Worm (Caenorhabditis elegans) whole organism, L1 larva: ENCODE results near the gene F36D3.8.

Experiments
- C16A3.4 ChIP-seq: fragments of 150-350 bp; optimal IDR thresholded peaks from 2 replicates; lab custom pipeline; 2014; ENCODE audit warnings: missing biosample characterization, missing genetic modification characterization
- F16B12.6 ChIP-seq: fragments of 150-350 bp; optimal IDR thresholded peaks from 2 replicates; lab custom pipeline; 2014; ENCODE audit warnings: missing biosample characterization, missing genetic modification characterization
- aha-1 ChIP-seq: fragments of 150-350 bp; optimal IDR thresholded peaks from 2 replicates; lab custom pipeline; 2014; ENCODE audit warnings: missing biosample characterization, missing genetic modification characterization
- ama-1 ChIP-seq: fragments of 150-350 bp; optimal IDR thresholded peaks from 2 replicates; lab custom pipeline; 2014
- blmp-1 ChIP-seq: fragments of 150-350 bp; optimal IDR thresholded peaks from 2 replicates; lab custom pipeline; 2014; ENCODE audit warnings: missing biosample characterization, missing genetic modification characterization
- ceh-8 ChIP-seq: fragments of 200-800 bp; sonication (Bioruptor generic); optimal IDR thresholded peaks from 2 replicates; lab custom pipeline; 2018; ENCODE audit warnings: mild to moderate bottlenecking, missing genetic modification characterization, moderate library complexity, missing compliant biosample characterization
- ceh-82 ChIP-seq, 3 experiments: fragments of 150-350 bp in 1 of 3; sonication (generic microtip) in 2 of 3; optimal IDR thresholded peaks; 2 replicates each; lab custom pipeline; 2014 to 2017; ENCODE audit warnings: missing biosample characterization in 3 of 3, missing genetic modification characterization in 3 of 3
- ceh-88 ChIP-seq: fragments of 200-800 bp; sonication (Bioruptor generic); IDR thresholded peaks from 2 replicates; pipeline ENCODE4 v1.3.6; 2022; ENCODE audit warnings: missing genetic modification characterization, missing compliant biosample characterization
- ceh-90 ChIP-seq: sonication (generic microtip); optimal IDR thresholded peaks from 2 replicates; lab custom pipeline; 2016; ENCODE audit warnings: missing genetic modification characterization, missing compliant biosample characterization
- efl-1 ChIP-seq, 4 experiments: fragments of 150-350 bp; optimal IDR thresholded peaks in 3 of 4; peaks in 1 of 4; 1 replicate in 1 of 4; 2 replicates in 3 of 4; lab custom pipeline; 2014; ENCODE audit warnings: missing biosample characterization in 2 of 4, missing genetic modification characterization in 2 of 4, missing genetic modification reagents in 2 of 4
- efl-3 ChIP-seq: fragments of 200-800 bp; sonication (Bioruptor generic); optimal IDR thresholded peaks from 2 replicates; lab custom pipeline; 2018; ENCODE audit warnings: mild to moderate bottlenecking, missing genetic modification characterization, missing compliant biosample characterization
- egl-13 ChIP-seq: sonication (generic microtip); optimal IDR thresholded peaks from 2 replicates; lab custom pipeline; 2016; ENCODE audit warnings: missing genotype, missing genetic modification reagents, missing genetic modification characterization, missing compliant biosample characterization
- egl-27 ChIP-seq, 2 experiments: fragments of 150-350 bp in 1 of 2; sonication (generic microtip); optimal IDR thresholded peaks; 3 replicates each; lab custom pipeline; 2017 to 2018; ENCODE audit warnings: missing biosample characterization in 2 of 2, missing genetic modification characterization in 2 of 2, missing genetic modification reagents in 2 of 2
- grh-1 ChIP-seq: fragments of 200-800 bp; sonication (Bioruptor generic); IDR thresholded peaks from 2 replicates; pipeline ENCODE4 v1.3.6; 2022; ENCODE audit warnings: missing genetic modification reagents, missing genetic modification characterization, missing compliant biosample characterization
- lin-14 ChIP-seq: fragments of 200-800 bp; sonication (Bioruptor generic); optimal IDR thresholded peaks from 2 replicates; lab custom pipeline; 2018; ENCODE audit warnings: mild to moderate bottlenecking, missing genetic modification characterization, moderate library complexity, missing compliant biosample characterization
- lin-15B ChIP-seq: fragments of 150-350 bp; sonication (generic microtip); optimal IDR thresholded peaks from 3 replicates; lab custom pipeline; 2014; ENCODE audit warnings: missing biosample characterization, missing genetic modification characterization
- lin-39 ChIP-seq: fragments of 150-350 bp; optimal IDR thresholded peaks from 2 replicates; lab custom pipeline; 2014; ENCODE audit warnings: missing biosample characterization, missing genetic modification reagents, missing genetic modification characterization
- lir-3 ChIP-seq: sonication (generic microtip); optimal IDR thresholded peaks from 2 replicates; lab custom pipeline; 2016; ENCODE audit warnings: mild to moderate bottlenecking, missing genetic modification characterization, moderate library complexity, missing compliant biosample characterization; ENCODE audit not compliant: poor library complexity
- mab-9 ChIP-seq: fragments of 200-800 bp; sonication (Bioruptor generic); IDR thresholded peaks from 2 replicates; pipeline ENCODE4 v1.3.6; 2022; ENCODE audit warnings: missing genetic modification reagents, missing genetic modification characterization, missing compliant biosample characterization
- mdl-1 ChIP-seq, 2 experiments: fragments of 150-350 bp; optimal IDR thresholded peaks; 2 replicates each; lab custom pipeline; 2014 to 2017; ENCODE audit warnings: missing biosample characterization in 2 of 2, missing genetic modification characterization in 2 of 2, inconsistent platforms in 1 of 2
- mep-1 ChIP-seq: fragments of 150-350 bp; optimal IDR thresholded peaks from 2 replicates; lab custom pipeline; 2014; ENCODE audit warnings: missing biosample characterization, missing genetic modification characterization
- nhr-11 ChIP-seq: fragments of 150-350 bp; optimal IDR thresholded peaks from 2 replicates; lab custom pipeline; 2014; ENCODE audit warnings: missing biosample characterization, missing genetic modification characterization
- nhr-20 ChIP-seq: sonication (generic microtip); optimal IDR thresholded peaks from 2 replicates; lab custom pipeline; 2016; ENCODE audit warnings: mild to moderate bottlenecking, missing genetic modification characterization, missing compliant biosample characterization
- nhr-237 ChIP-seq: fragments of 150-350 bp; optimal IDR thresholded peaks from 2 replicates; lab custom pipeline; 2014; ENCODE audit warnings: missing biosample characterization, missing genetic modification characterization
- nhr-28 ChIP-seq: fragments of 150-350 bp; optimal IDR thresholded peaks from 2 replicates; lab custom pipeline; 2014; ENCODE audit warnings: missing biosample characterization, missing genetic modification characterization
- nhr-47 ChIP-seq: sonication (generic microtip); optimal IDR thresholded peaks from 2 replicates; lab custom pipeline; 2016; ENCODE audit warnings: mild to moderate bottlenecking, missing genetic modification characterization, moderate library complexity, missing compliant biosample characterization
- nhr-71 ChIP-seq: sonication (generic microtip); optimal IDR thresholded peaks from 2 replicates; lab custom pipeline; 2016; ENCODE audit warnings: mild to moderate bottlenecking, missing genetic modification characterization, moderate library complexity, missing compliant biosample characterization
- nhr-76 ChIP-seq: sonication (generic microtip); optimal IDR thresholded peaks from 2 replicates; lab custom pipeline; 2017; ENCODE audit warnings: missing biosample characterization, missing genetic modification characterization
- nhr-77 ChIP-seq: fragments of 150-350 bp; optimal IDR thresholded peaks from 2 replicates; lab custom pipeline; 2014; ENCODE audit warnings: missing biosample characterization, missing genetic modification characterization
- nhr-85 ChIP-seq: sonication (generic microtip); peaks from one replicate; lab custom pipeline; 2016; ENCODE audit warnings: missing genetic modification characterization, inconsistent platforms, missing compliant biosample characterization
- pax-3 ChIP-seq: fragments of 200-800 bp; sonication (Bioruptor generic); optimal IDR thresholded peaks from 2 replicates; lab custom pipeline; 2018; ENCODE audit warnings: mild to moderate bottlenecking, missing genetic modification characterization, moderate library complexity, missing compliant biosample characterization
- pqm-1 ChIP-seq: sonication (generic microtip); optimal IDR thresholded peaks from 3 replicates; lab custom pipeline; 2017; ENCODE audit warnings: missing biosample characterization, missing genetic modification characterization
- rnt-1 ChIP-seq: sonication (generic microtip); optimal IDR thresholded peaks from 2 replicates; lab custom pipeline; 2016; ENCODE audit warnings: mild to moderate bottlenecking, missing genetic modification characterization, moderate library complexity, missing compliant biosample characterization
- snpc-4 ChIP-seq: fragments of 150-350 bp; optimal IDR thresholded peaks from 2 replicates; lab custom pipeline; 2014; ENCODE audit warnings: missing biosample characterization, missing genetic modification characterization
- tbx-2 ChIP-seq: sonication (generic microtip); optimal IDR thresholded peaks from 2 replicates; lab custom pipeline; 2016; ENCODE audit warnings: missing genetic modification characterization, missing compliant biosample characterization
- unc-130 ChIP-seq: fragments of 150-350 bp; optimal IDR thresholded peaks from 2 replicates; lab custom pipeline; 2017; ENCODE audit warnings: missing biosample characterization, missing genetic modification characterization, inconsistent platforms
- unc-30 ChIP-seq: sonication (generic microtip); optimal IDR thresholded peaks from 2 replicates; lab custom pipeline; 2017; ENCODE audit warnings: missing biosample characterization, missing genetic modification characterization
- unc-86 ChIP-seq: sonication (generic microtip); optimal IDR thresholded peaks from 2 replicates; lab custom pipeline; 2016; ENCODE audit warnings: missing genetic modification characterization, missing compliant biosample characterization
- unc-98 ChIP-seq: fragments of 200-800 bp; sonication (Bioruptor generic); IDR thresholded peaks from 2 replicates; pipeline ENCODE4 v1.3.6; 2022; ENCODE audit warnings: missing genetic modification characterization, missing compliant biosample characterization
- vab-15 ChIP-seq: sonication (generic microtip); optimal IDR thresholded peaks from 2 replicates; lab custom pipeline; 2017; ENCODE audit warnings: missing genotype, mild to moderate bottlenecking, missing genetic modification characterization, missing compliant biosample characterization
- xbp-1 ChIP-seq: sonication (generic microtip); optimal IDR thresholded peaks from 2 replicates; lab custom pipeline; 2016; ENCODE audit warnings: missing genetic modification characterization, missing compliant biosample characterization
- zag-1 ChIP-seq: fragments of 150-350 bp; optimal IDR thresholded peaks from 2 replicates; lab custom pipeline; 2014; ENCODE audit warnings: missing biosample characterization, missing genetic modification characterization
- zip-4 ChIP-seq: fragments of 200-800 bp; sonication (Bioruptor generic); optimal IDR thresholded peaks from 2 replicates; lab custom pipeline; 2018; ENCODE audit warnings: mild to moderate bottlenecking, missing genetic modification characterization, moderate library complexity, missing compliant biosample characterization
- ztf-11 ChIP-seq, 2 experiments: sonication (generic microtip); optimal IDR thresholded peaks; 2 replicates each; lab custom pipeline; 2016 to 2017; ENCODE audit warnings: missing genetic modification characterization in 2 of 2, missing biosample characterization in 1 of 2, missing compliant biosample characterization in 1 of 2

F36D3.8 gene

ce11 chrV:16552929-16553328 is 26.0 kb downstream of the F36D3.8 start, which contains the start of gene Y32B12B.4:
Gene Y32B12B.4, plus strand, starts transcription at chrV:16553327.
- TF ChIP-seq nhr-28 = no peak
- TF ChIP-seq egl-13 (tag; lab: Kevin White, UChicago) = no peak
- TF ChIP-seq grh-1 (GFP tag; lab: Robert Waterston, UW) = no peak
- TF ChIP-seq ztf-11 (tag; optimal IDR thresholded peaks at IDR 0.05; lab: Kevin White, UChicago) = peak in 1 of 2 experiments; percentile 26
- no peak for TF ChIP-seq zip-4 (GFP tag; lab: Kevin White, UChicago)
- no peak for TF ChIP-seq blmp-1
- TF ChIP-seq lin-39 (tag; lab: Kevin White, UChicago) = no peak
- TF ChIP-seq lin-15B (tag; lab: Kevin White, UChicago) = no peak
- no peak for TF ChIP-seq zag-1 (tag; lab: Kevin White, UChicago)
- TF ChIP-seq tbx-2 (tag; lab: Kevin White, UChicago) = peak; percentile 3
- peak; percentile 24; the same call in 1 of the 2 replicates for TF ChIP-seq mab-9 (GFP tag; lab: Robert Waterston, UW)
- no peak for TF ChIP-seq efl-3 (GFP tag; lab: Kevin White, UChicago)
- TF ChIP-seq mep-1 (tag; lab: Kevin White, UChicago) = no peak
- peak; percentile 49 for TF ChIP-seq rnt-1 (tag; lab: Kevin White, UChicago)
- TF ChIP-seq egl-27 (tag; optimal IDR thresholded peaks at IDR 0.05; lab: Kevin White, UChicago) = no peak
- TF ChIP-seq ceh-90 (tag; lab: Kevin White, UChicago) = no peak
- no peak for TF ChIP-seq nhr-77 (tag; lab: Kevin White, UChicago)
- TF ChIP-seq ceh-82 (tag; optimal IDR thresholded peaks at IDR 0.05; lab: Kevin White, UChicago) = no peak
- no peak for TF ChIP-seq nhr-11 (tag; lab: Kevin White, UChicago)
- TF ChIP-seq pqm-1 (tag; lab: Kevin White, UChicago) = no peak
- TF ChIP-seq nhr-237 (tag; lab: Kevin White, UChicago) = no peak
- no peak for TF ChIP-seq F16B12.6 (tag; lab: Kevin White, UChicago)
- TF ChIP-seq xbp-1 = no peak
- no peak for TF ChIP-seq ama-1 (lab: Kevin White, UChicago)
- TF ChIP-seq unc-98 (GFP tag; lab: Robert Waterston, UW) = peak; percentile 72
- TF ChIP-seq ceh-8 (GFP tag; lab: Kevin White, UChicago) = no peak
- no peak for TF ChIP-seq nhr-76 (tag; lab: Kevin White, UChicago)
- no peak for TF ChIP-seq nhr-85 (tag; lab: Kevin White, UChicago)
- TF ChIP-seq nhr-20 (tag; lab: Kevin White, UChicago) = no peak
- TF ChIP-seq nhr-71 (tag; lab: Kevin White, UChicago) = no peak
- TF ChIP-seq lin-14 = no peak
- no peak for TF ChIP-seq unc-30
- no peak for TF ChIP-seq aha-1
- no peak for TF ChIP-seq C16A3.4 (tag; lab: Kevin White, UChicago)
- no peak for TF ChIP-seq vab-15
- no peak for TF ChIP-seq unc-86 (tag; lab: Kevin White, UChicago)
- no peak for TF ChIP-seq nhr-47 (tag; lab: Kevin White, UChicago)
- no peak for TF ChIP-seq unc-130 (tag; lab: Kevin White, UChicago)

DNA sequence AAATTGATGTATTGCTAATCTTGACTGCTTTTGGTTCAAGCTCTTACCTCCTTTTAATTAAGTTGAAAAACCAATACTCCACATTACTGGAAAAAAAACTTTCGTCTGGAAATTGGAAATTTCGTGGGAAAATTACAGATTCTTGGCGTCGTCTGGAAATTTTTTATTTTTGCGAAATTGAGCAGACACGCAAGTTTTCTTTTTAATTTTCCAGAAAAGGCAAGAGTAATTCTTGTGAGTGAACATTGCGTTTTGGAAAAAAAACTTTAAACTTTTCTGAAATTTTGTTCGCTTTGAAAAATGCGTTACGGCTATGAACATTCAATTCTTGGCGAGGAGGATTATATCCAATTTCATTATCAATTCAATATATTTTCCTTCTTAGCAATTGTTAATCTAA is 38.7 kb downstream of the F36D3.8 start, which contains the start of gene sru-45:
Gene sru-45 (plus strand): TSS at position 301 of the 400 bp plus-strand sequence.
- no peak for TF ChIP-seq mdl-1 (tag; optimal IDR thresholded peaks at IDR 0.05; lab: Kevin White, UChicago)
- TF ChIP-seq snpc-4 (tag; lab: Kevin White, UChicago) = no peak
- TF ChIP-seq aha-1 = no peak
- no peak for TF ChIP-seq ceh-88 (GFP tag; lab: Robert Waterston, UW)
- TF ChIP-seq pax-3 (tag; lab: Kevin White, UChicago) = no peak
- TF ChIP-seq pqm-1 (tag; lab: Kevin White, UChicago) = no peak
- TF ChIP-seq efl-1 (optimal IDR thresholded peaks at IDR 0.05; lab: Kevin White, UChicago) = no peak
- no peak for TF ChIP-seq efl-1 (GFP tag; optimal IDR thresholded peaks at IDR 0.05 in 1 of 2; lab: Kevin White, UChicago)
- no peak for TF ChIP-seq egl-13 (tag; lab: Kevin White, UChicago)
- no peak for TF ChIP-seq lir-3 (tag; lab: Kevin White, UChicago)
- no peak for TF ChIP-seq egl-27 (tag; optimal IDR thresholded peaks at IDR 0.05; lab: Kevin White, UChicago)
- TF ChIP-seq, all 84 proteins: peak for 0
